Worm (Caenorhabditis elegans) whole organism, midembryonic: ENCODE results near the gene chca-1.
"Not testable (repeated sequence)": the region's sequence is repeated elsewhere in the genome, so short reads cannot be mapped to it uniquely, and the experiment has no call there.

ENCODE experiments used
- T22C8.4 ChIP-seq: fragments of 200-800 bp; sonication (Bioruptor generic); IDR thresholded peaks from 2 replicates; pipeline ENCODE4 v1.3.6; 2022; ENCODE audit warnings: missing genetic modification characterization, missing compliant biosample characterization
- cog-1 ChIP-seq: sonication (generic microtip); optimal IDR thresholded peaks from 2 replicates; lab custom pipeline; 2016; ENCODE audit warnings: missing genetic modification characterization, missing compliant biosample characterization
- flt-1 ChIP-seq: fragments of 200-800 bp; sonication (Bioruptor generic); IDR thresholded peaks from 2 replicates; pipeline ENCODE4 v1.3.6; 2022; ENCODE audit warnings: missing genetic modification characterization, missing compliant biosample characterization
- klf-2 ChIP-seq: fragments of 200-800 bp; sonication (Bioruptor generic); conservative IDR thresholded peaks from 2 replicates; pipeline ENCODE4 v1.3.6; 2022; ENCODE audit warnings: missing genetic modification reagents, missing genetic modification characterization, missing compliant biosample characterization
- med-1 ChIP-seq: sonication (generic microtip); optimal IDR thresholded peaks from 2 replicates; lab custom pipeline; 2017; ENCODE audit warnings: missing genetic modification characterization, mild to moderate bottlenecking, missing compliant biosample characterization, antibody characterized with exemption, missing genetic modification reagents; ENCODE audit not compliant: insufficient read depth
- ref-1 ChIP-seq: fragments of 200-800 bp; sonication (Bioruptor generic); conservative IDR thresholded peaks from 2 replicates; pipeline ENCODE4 v1.3.6; 2022; ENCODE audit warnings: missing genetic modification reagents, missing genetic modification characterization, missing compliant biosample characterization
- tab-1 ChIP-seq: fragments of 200-800 bp; sonication (Bioruptor generic); IDR thresholded peaks from 2 replicates; pipeline ENCODE4 v1.3.6; 2022; ENCODE audit warnings: missing genetic modification characterization, missing compliant biosample characterization
- ztf-23 ChIP-seq: fragments of 200-800 bp; sonication (Bioruptor generic); IDR thresholded peaks from 2 replicates; pipeline ENCODE4 v1.3.6; 2022; ENCODE audit warnings: missing genetic modification reagents, missing genetic modification characterization, missing compliant biosample characterization
- ztf-29 ChIP-seq: fragments of 200-800 bp; sonication (Bioruptor generic); IDR thresholded peaks from 2 replicates; pipeline ENCODE4 v1.3.6; 2022; ENCODE audit warnings: missing genetic modification reagents, missing genetic modification characterization, missing compliant biosample characterization

The chca-1 gene

DNA sequence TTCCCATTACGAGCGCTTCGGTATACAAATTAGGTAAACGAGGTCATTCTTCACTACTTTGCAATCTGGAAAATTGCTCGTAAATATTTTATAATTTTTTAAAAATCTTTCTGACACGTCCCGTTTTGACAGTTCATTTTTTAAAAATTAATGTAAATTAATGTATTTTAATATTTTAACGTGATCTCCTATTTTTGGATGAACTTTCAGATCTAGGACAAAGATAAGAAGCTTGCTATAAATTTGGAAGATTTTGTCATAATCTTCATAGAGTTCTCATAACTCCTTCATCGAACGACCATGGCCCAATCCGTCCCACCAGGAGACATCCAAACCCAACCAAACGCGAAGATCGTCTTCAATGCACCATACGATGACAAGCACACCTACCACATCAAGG is 37.5 kb downstream of the chca-1 start, which contains the start of gene msp-76:
Gene msp-76 (plus strand): TSS at position 301 of the 400 bp plus-strand sequence.
- not testable (repeated sequence) for TF ChIP-seq flt-1; ztf-23; cog-1 (tag; lab: Kevin White, UChicago)

- TF ChIP-seq ztf-23 = no peak
- TF ChIP-seq tab-1 (GFP tag; lab: Robert Waterston, UW) = no peak
- no peak for TF ChIP-seq klf-2
- TF ChIP-seq ref-1 (GFP tag; lab: Robert Waterston, UW) = no peak
These were observed 39.5 kb downstream of the chca-1 start, which contains the start of gene sdz-36 for ce11 chrIV:9690644-9691043. Gene sdz-36 (plus strand): TSS chrIV:9690944.

ce11 chrIV:9692874-9693273 is 41.7 kb downstream of the chca-1 start, which contains the start of gene twk-9:
Gene twk-9 (plus strand): TSS chrIV:9693174.
- no peak for TF ChIP-seq klf-2
- no peak for TF ChIP-seq med-1 (GFP tag; lab: Kevin White, UChicago)
- TF ChIP-seq ztf-29 (GFP tag; lab: Robert Waterston, UW) = no peak
- no peak for TF ChIP-seq tab-1 (GFP tag; lab: Robert Waterston, UW)
- no peak for TF ChIP-seq ref-1 (GFP tag; lab: Robert Waterston, UW)
- TF ChIP-seq cog-1 (tag; lab: Kevin White, UChicago) = no peak
- TF ChIP-seq ztf-23 = no peak
- no peak for TF ChIP-seq flt-1
- TF ChIP-seq T22C8.4 = no peak

DNA sequence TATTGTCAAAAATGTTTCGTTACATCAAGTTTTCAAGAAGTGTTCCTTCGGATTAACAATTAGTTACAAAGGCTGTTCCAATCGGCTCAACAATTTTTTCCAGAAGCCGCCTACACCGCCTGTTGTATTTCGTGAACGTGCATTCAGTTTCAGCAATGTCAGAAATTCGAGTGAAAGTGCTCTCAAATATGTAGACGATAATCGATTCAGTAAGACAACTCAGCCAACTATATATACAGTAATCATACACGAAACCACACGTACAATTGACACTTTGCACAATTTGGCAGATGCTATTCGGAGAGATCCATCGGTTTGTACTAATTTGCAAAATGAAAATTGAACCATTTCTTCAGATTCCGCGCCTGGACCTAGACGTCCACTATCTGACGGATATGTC is 45.3 kb downstream of the chca-1 start:
- TF ChIP-seq ref-1 (GFP tag; lab: Robert Waterston, UW) (no peak), klf-2 (no peak), T22C8.4 (no peak), cog-1 (tag; lab: Kevin White, UChicago) (no peak), flt-1 (no peak), med-1 (GFP tag; lab: Kevin White, UChicago) (no peak), ztf-29 (GFP tag; lab: Robert Waterston, UW) (no peak), tab-1 (GFP tag; lab: Robert Waterston, UW) (no peak)

DNA sequence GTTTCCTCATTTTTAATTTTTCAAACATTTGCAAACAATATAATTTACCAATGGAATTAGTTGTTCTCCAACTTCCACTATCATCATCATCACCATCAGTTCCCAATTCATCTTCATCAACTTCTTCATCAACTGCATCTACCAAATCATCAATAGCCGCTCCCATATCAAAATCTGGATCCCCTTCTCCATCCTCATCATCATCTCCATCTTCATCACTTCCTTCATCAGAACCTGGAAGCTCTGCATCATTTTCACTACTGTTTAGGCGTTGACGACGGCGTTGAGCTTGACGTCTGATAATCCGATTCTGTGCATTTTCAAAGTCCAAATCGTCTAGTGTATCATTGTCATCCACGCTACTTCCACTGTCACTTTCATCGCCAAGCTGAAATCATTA is 46.7 kb downstream of the chca-1 start:
- TF ChIP-seq cog-1 (tag; lab: Kevin White, UChicago) (no peak), ztf-23 (no peak), med-1 (GFP tag; lab: Kevin White, UChicago) (no peak), klf-2 (no peak), ztf-29 (GFP tag; lab: Robert Waterston, UW) (no peak), flt-1 (no peak), T22C8.4 (no peak)

- no peak for TF ChIP-seq ztf-29 (GFP tag; lab: Robert Waterston, UW)
- TF ChIP-seq med-1 (GFP tag; lab: Kevin White, UChicago) = no peak
- TF ChIP-seq flt-1 = no peak
- TF ChIP-seq ztf-23 = no peak
- TF ChIP-seq ref-1 (GFP tag; lab: Robert Waterston, UW) = no peak
These were observed 47.9 kb downstream of the chca-1 start for ce11 chrIV:9699062-9699461.
